Worm (Caenorhabditis elegans) whole organism, L1 larva: ENCODE measurements around the gene T09A5.15.

Experiments
- aha-1 ChIP-seq: fragments of 150-350 bp; optimal IDR thresholded peaks from 2 replicates; lab custom pipeline; 2014; ENCODE audit warnings: missing biosample characterization, missing genetic modification characterization
- blmp-1 ChIP-seq: fragments of 150-350 bp; optimal IDR thresholded peaks from 2 replicates; lab custom pipeline; 2014; ENCODE audit warnings: missing biosample characterization, missing genetic modification characterization
- ceh-8 ChIP-seq: fragments of 200-800 bp; sonication (Bioruptor generic); optimal IDR thresholded peaks from 2 replicates; lab custom pipeline; 2018; ENCODE audit warnings: mild to moderate bottlenecking, missing genetic modification characterization, moderate library complexity, missing compliant biosample characterization
- ceh-82 ChIP-seq, 3 experiments: fragments of 150-350 bp in 1 of 3; sonication (generic microtip) in 2 of 3; optimal IDR thresholded peaks; 2 replicates each; lab custom pipeline; 2014 to 2017; ENCODE audit warnings: missing biosample characterization in 3 of 3, missing genetic modification characterization in 3 of 3
- ceh-88 ChIP-seq: fragments of 200-800 bp; sonication (Bioruptor generic); IDR thresholded peaks from 2 replicates; pipeline ENCODE4 v1.3.6; 2022; ENCODE audit warnings: missing genetic modification characterization, missing compliant biosample characterization
- ces-1 ChIP-seq: fragments of 150-350 bp; optimal IDR thresholded peaks from 2 replicates; lab custom pipeline; 2014; ENCODE audit warnings: missing biosample characterization, missing genetic modification reagents, missing genetic modification characterization
- dpl-1 ChIP-seq, 3 experiments: fragments of 150-350 bp in 2 of 3; sonication (generic microtip) in 1 of 3; optimal IDR thresholded peaks; 2 replicates each; lab custom pipeline; 2014 to 2017; ENCODE audit warnings: missing biosample characterization in 3 of 3, missing genetic modification characterization in 3 of 3, missing genetic modification reagents in 3 of 3
- efl-1 ChIP-seq, 4 experiments: fragments of 150-350 bp; optimal IDR thresholded peaks in 3 of 4; peaks in 1 of 4; 1 replicate in 1 of 4; 2 replicates in 3 of 4; lab custom pipeline; 2014; ENCODE audit warnings: missing biosample characterization in 2 of 4, missing genetic modification characterization in 2 of 4, missing genetic modification reagents in 2 of 4
- egl-13 ChIP-seq: sonication (generic microtip); optimal IDR thresholded peaks from 2 replicates; lab custom pipeline; 2016; ENCODE audit warnings: missing genotype, missing genetic modification reagents, missing genetic modification characterization, missing compliant biosample characterization
- hlh-4 ChIP-seq: sonication (generic microtip); optimal IDR thresholded peaks from 2 replicates; lab custom pipeline; 2016; ENCODE audit warnings: mild to moderate bottlenecking, missing genetic modification characterization, missing compliant biosample characterization
- hpl-2 ChIP-seq: fragments of 150-350 bp; optimal IDR thresholded peaks from 2 replicates; lab custom pipeline; 2014; ENCODE audit warnings: missing biosample characterization, missing genetic modification reagents, missing genetic modification characterization
- isw-1 ChIP-seq: fragments of 200-800 bp; sonication (Bioruptor generic); IDR thresholded peaks from 2 replicates; pipeline ENCODE4 v1.3.6; 2022; ENCODE audit warnings: missing genetic modification characterization, missing compliant biosample characterization
- lin-14 ChIP-seq: fragments of 200-800 bp; sonication (Bioruptor generic); optimal IDR thresholded peaks from 2 replicates; lab custom pipeline; 2018; ENCODE audit warnings: mild to moderate bottlenecking, missing genetic modification characterization, moderate library complexity, missing compliant biosample characterization
- lin-35 ChIP-seq, 2 experiments: fragments of 150-350 bp; optimal IDR thresholded peaks; 2 replicates each; lab custom pipeline; 2014; ENCODE audit warnings: missing biosample characterization in 2 of 2, missing genetic modification characterization in 2 of 2, missing genetic modification reagents in 2 of 2
- lsy-2 ChIP-seq, 2 experiments: fragments of 150-350 bp; optimal IDR thresholded peaks; 2 replicates each; lab custom pipeline; 2014; ENCODE audit warnings: missing biosample characterization in 2 of 2, missing genetic modification characterization in 2 of 2
- mep-1 ChIP-seq: fragments of 150-350 bp; optimal IDR thresholded peaks from 2 replicates; lab custom pipeline; 2014; ENCODE audit warnings: missing biosample characterization, missing genetic modification characterization
- nhr-237 ChIP-seq: fragments of 150-350 bp; optimal IDR thresholded peaks from 2 replicates; lab custom pipeline; 2014; ENCODE audit warnings: missing biosample characterization, missing genetic modification characterization
- nhr-47 ChIP-seq: sonication (generic microtip); optimal IDR thresholded peaks from 2 replicates; lab custom pipeline; 2016; ENCODE audit warnings: mild to moderate bottlenecking, missing genetic modification characterization, moderate library complexity, missing compliant biosample characterization
- nhr-71 ChIP-seq: sonication (generic microtip); optimal IDR thresholded peaks from 2 replicates; lab custom pipeline; 2016; ENCODE audit warnings: mild to moderate bottlenecking, missing genetic modification characterization, moderate library complexity, missing compliant biosample characterization
- nhr-76 ChIP-seq: sonication (generic microtip); optimal IDR thresholded peaks from 2 replicates; lab custom pipeline; 2017; ENCODE audit warnings: missing biosample characterization, missing genetic modification characterization
- nhr-77 ChIP-seq: fragments of 150-350 bp; optimal IDR thresholded peaks from 2 replicates; lab custom pipeline; 2014; ENCODE audit warnings: missing biosample characterization, missing genetic modification characterization
- nhr-85 ChIP-seq: sonication (generic microtip); peaks from one replicate; lab custom pipeline; 2016; ENCODE audit warnings: missing genetic modification characterization, inconsistent platforms, missing compliant biosample characterization
- nhr-90 ChIP-seq: sonication (generic microtip); optimal IDR thresholded peaks from 2 replicates; lab custom pipeline; 2016; ENCODE audit warnings: mild to moderate bottlenecking, missing genetic modification characterization, missing compliant biosample characterization; ENCODE audit not compliant: poor library complexity
- rnt-1 ChIP-seq: sonication (generic microtip); optimal IDR thresholded peaks from 2 replicates; lab custom pipeline; 2016; ENCODE audit warnings: mild to moderate bottlenecking, missing genetic modification characterization, moderate library complexity, missing compliant biosample characterization
- snpc-4 ChIP-seq: fragments of 150-350 bp; optimal IDR thresholded peaks from 2 replicates; lab custom pipeline; 2014; ENCODE audit warnings: missing biosample characterization, missing genetic modification characterization
- sox-4 ChIP-seq: sonication (generic microtip); optimal IDR thresholded peaks from 2 replicates; lab custom pipeline; 2016; ENCODE audit warnings: missing genetic modification characterization, missing compliant biosample characterization
- swsn-7 ChIP-seq: sonication (generic microtip); optimal IDR thresholded peaks from 2 replicates; lab custom pipeline; 2016; ENCODE audit warnings: missing genetic modification characterization, missing compliant biosample characterization
- unc-62 ChIP-seq: fragments of 150-350 bp; optimal IDR thresholded peaks from 2 replicates; lab custom pipeline; 2014; ENCODE audit warnings: missing biosample characterization, missing genetic modification reagents, missing genetic modification characterization
- unc-98 ChIP-seq: fragments of 200-800 bp; sonication (Bioruptor generic); IDR thresholded peaks from 2 replicates; pipeline ENCODE4 v1.3.6; 2022; ENCODE audit warnings: missing genetic modification characterization, missing compliant biosample characterization
- xbp-1 ChIP-seq: sonication (generic microtip); optimal IDR thresholded peaks from 2 replicates; lab custom pipeline; 2016; ENCODE audit warnings: missing genetic modification characterization, missing compliant biosample characterization
- zag-1 ChIP-seq: fragments of 150-350 bp; optimal IDR thresholded peaks from 2 replicates; lab custom pipeline; 2014; ENCODE audit warnings: missing biosample characterization, missing genetic modification characterization
- ztf-11 ChIP-seq, 2 experiments: sonication (generic microtip); optimal IDR thresholded peaks; 2 replicates each; lab custom pipeline; 2016 to 2017; ENCODE audit warnings: missing genetic modification characterization in 2 of 2, missing biosample characterization in 1 of 2, missing compliant biosample characterization in 1 of 2
- ztf-4 ChIP-seq: fragments of 150-350 bp; optimal IDR thresholded peaks from 2 replicates; lab custom pipeline; 2014; ENCODE audit warnings: missing biosample characterization, missing genetic modification characterization

Gene T09A5.15

ce11 chrII:7838661-7839060 is 19.1 kb upstream of the T09A5.15 start:
- peak; percentile 33 for TF ChIP-seq nhr-85 (tag; lab: Kevin White, UChicago)
- peak; percentile 3 for TF ChIP-seq swsn-7 (tag; lab: Kevin White, UChicago)
- TF ChIP-seq lsy-2 (tag; optimal IDR thresholded peaks at IDR 0.05; lab: Kevin White, UChicago), result peak; percentile 2 to 22
- peak; percentile 83 for TF ChIP-seq lin-14
- TF ChIP-seq nhr-47 (tag; lab: Kevin White, UChicago), result peak; percentile 29
- no peak for TF ChIP-seq hlh-4 (tag; lab: Kevin White, UChicago)
- TF ChIP-seq sox-4 (tag; lab: Kevin White, UChicago), result no peak
- no peak for TF ChIP-seq lin-35 (GFP tag; optimal IDR thresholded peaks at IDR 0.05; lab: Kevin White, UChicago)
- peak; percentile 10 for TF ChIP-seq rnt-1
- TF ChIP-seq ztf-11 (tag; optimal IDR thresholded peaks at IDR 0.05; lab: Kevin White, UChicago), result no peak
- TF ChIP-seq efl-1 (optimal IDR thresholded peaks at IDR 0.05; lab: Kevin White, UChicago), result peak; percentile 9 to 28
- TF ChIP-seq efl-1 (GFP tag; optimal IDR thresholded peaks at IDR 0.05 in 1 of 2; lab: Kevin White, UChicago), result peak in 1 of 2 experiments; percentile 13
- TF ChIP-seq nhr-71, result peak; percentile 20
- TF ChIP-seq nhr-237 (tag; lab: Kevin White, UChicago), result no peak
- peak; percentile 17 for TF ChIP-seq unc-62 (GFP tag; lab: Kevin White, UChicago)
- peak in 1 of 3 experiments; percentile 28 for TF ChIP-seq ceh-82 (tag; optimal IDR thresholded peaks at IDR 0.05; lab: Kevin White, UChicago)

- peak; percentile 15 for TF ChIP-seq rnt-1
- TF ChIP-seq lin-35 (GFP tag; optimal IDR thresholded peaks at IDR 0.05; lab: Kevin White, UChicago), result peak in 1 of 2 experiments; percentile 8
- peak; percentile 47 for TF ChIP-seq lin-14
- TF ChIP-seq blmp-1 (tag; lab: Kevin White, UChicago), result peak; percentile 90
- no peak for TF ChIP-seq ztf-4 (tag; lab: Kevin White, UChicago)
- TF ChIP-seq, all 84 proteins: peak for 4
Measured at ce11 chrII:7839703-7840102, 18.1 kb upstream of the T09A5.15 start.

ce11 chrII:7842053-7842452 is 15.7 kb upstream of the T09A5.15 start, which contains the start of gene klp-3:
TSS of gene klp-3 (plus strand) at chrII:7842353.
- TF ChIP-seq ceh-82 (tag; optimal IDR thresholded peaks at IDR 0.05; lab: Kevin White, UChicago), result no peak
- peak; percentile 61 for TF ChIP-seq nhr-85 (tag; lab: Kevin White, UChicago)

ce11 chrII:7845571-7846236 is 12.1 kb upstream of the T09A5.15 start, which contains the start of gene T09A5.4:
TSS of gene T09A5.4 (plus strand) at chrII:7846186.
- TF ChIP-seq dpl-1 (GFP tag; optimal IDR thresholded peaks at IDR 0.05; lab: Kevin White, UChicago) (peak in 1 of 3 experiments; percentile 18), lin-14 (peak; percentile 14), lsy-2 (tag; optimal IDR thresholded peaks at IDR 0.05; lab: Kevin White, UChicago) (peak in 1 of 2 experiments; percentile 32), nhr-90 (no peak), efl-1 (optimal IDR thresholded peaks at IDR 0.05; lab: Kevin White, UChicago) (peak in 1 of 2 experiments; percentile 10), efl-1 (GFP tag; optimal IDR thresholded peaks at IDR 0.05 in 1 of 2; lab: Kevin White, UChicago) (no peak), nhr-77 (tag; lab: Kevin White, UChicago) (peak; percentile 7), zag-1 (tag; lab: Kevin White, UChicago) (no peak), xbp-1 (no peak), snpc-4 (tag; lab: Kevin White, UChicago) (no peak)

- no peak for TF ChIP-seq nhr-76
- TF ChIP-seq nhr-47 (tag; lab: Kevin White, UChicago), result no peak
- TF ChIP-seq nhr-237 (tag; lab: Kevin White, UChicago), result no peak
- no peak for TF ChIP-seq egl-13 (tag; lab: Kevin White, UChicago)
- TF ChIP-seq lin-35 (GFP tag; optimal IDR thresholded peaks at IDR 0.05; lab: Kevin White, UChicago), result no peak
- no peak for TF ChIP-seq ceh-88 (GFP tag; lab: Robert Waterston, UW)
- TF ChIP-seq isw-1 (GFP tag; lab: Robert Waterston, UW), result no peak
- TF ChIP-seq ceh-8, result no peak
- TF ChIP-seq aha-1 (tag; lab: Kevin White, UChicago), result no peak
- no peak for TF ChIP-seq unc-98 (GFP tag; lab: Robert Waterston, UW)
- no peak for TF ChIP-seq ces-1 (GFP tag; lab: Kevin White, UChicago)
- TF ChIP-seq hpl-2, result no peak
- no peak for TF ChIP-seq ceh-82 (tag; optimal IDR thresholded peaks at IDR 0.05; lab: Kevin White, UChicago)
- TF ChIP-seq mep-1 (tag; lab: Kevin White, UChicago), result no peak
- TF ChIP-seq unc-62 (GFP tag; lab: Kevin White, UChicago), result no peak
- TF ChIP-seq, all 84 proteins: peak for 0
Measured at ce11 chrII:7849697-7850096, 8.1 kb upstream of the T09A5.15 start, which contains the start of gene acr-7. TSS of gene acr-7 (minus strand) at chrII:7849797.
